Worm (Caenorhabditis elegans): ENCODE results near the gene nasp-1.
A peak's percentile ranks its signal among the peaks of the same experiment; 100 is the strongest.

nasp-1 gene

ce11 chrII:11094431-11094830 lies 12.0 kb upstream of the nasp-1 start:
- TF ChIP-seq snu-23 (GFP tag; optimal IDR thresholded peaks at IDR 0.05) (no peak), nhr-12 (tag; optimal IDR thresholded peaks at IDR 0.05) (no peak), irx-1 (tag; optimal IDR thresholded peaks at IDR 0.05) (no peak), mep-1 (tag; optimal IDR thresholded peaks at IDR 0.05) (no peak), nhr-76 (tag; optimal IDR thresholded peaks at IDR 0.05) (no peak), nhr-20 (tag; optimal IDR thresholded peaks at IDR 0.05) (no peak), nhr-47 (tag; optimal IDR thresholded peaks at IDR 0.05) (no peak), ets-5 (GFP tag; IDR thresholded peaks at IDR 0.05) (no peak), nhr-11 (tag; optimal IDR thresholded peaks at IDR 0.05) (no peak), dsc-1 (tag; optimal IDR thresholded peaks at IDR 0.05) (no peak), egl-13 (tag; optimal IDR thresholded peaks at IDR 0.05) (no peak), nhr-71 (tag; optimal IDR thresholded peaks at IDR 0.05) (no peak), grh-1 (GFP tag; IDR thresholded peaks at IDR 0.05) (no peak), ama-1 (optimal IDR thresholded peaks at IDR 0.05) (no peak), ceh-88 (GFP tag; IDR thresholded peaks at IDR 0.05) (no peak)

- TF ChIP-seq nhr-77 (tag; optimal IDR thresholded peaks at IDR 0.05) (peak; percentile 7), lsy-2 (tag; optimal IDR thresholded peaks at IDR 0.05) (peak in 1 of 2 experiments; percentile 41), blmp-1 (tag; optimal IDR thresholded peaks at IDR 0.05) (no peak), rnt-1 (tag; optimal IDR thresholded peaks at IDR 0.05) (no peak), nhr-71 (tag; optimal IDR thresholded peaks at IDR 0.05) (no peak), efl-3 (GFP tag; optimal IDR thresholded peaks at IDR 0.05) (no peak), unc-62 (GFP tag; optimal IDR thresholded peaks at IDR 0.05) (no peak), F16B12.6 (tag; optimal IDR thresholded peaks at IDR 0.05) (no peak), nhr-47 (tag; optimal IDR thresholded peaks at IDR 0.05) (peak; percentile 13), efl-1 (optimal IDR thresholded peaks at IDR 0.05) (peak in 1 of 2 experiments; percentile 6), efl-1 (GFP tag; optimal IDR thresholded peaks at IDR 0.05 in 1 of 2) (peak in 1 of 2 experiments; percentile 34), dpl-1 (GFP tag; optimal IDR thresholded peaks at IDR 0.05) (no peak), fkh-8 (tag; optimal IDR thresholded peaks at IDR 0.05) (no peak), zag-1 (tag; optimal IDR thresholded peaks at IDR 0.05) (no peak), nhr-84 (tag; optimal IDR thresholded peaks at IDR 0.05) (no peak), tbx-2 (tag; optimal IDR thresholded peaks at IDR 0.05) (no peak), tlp-1 (tag; optimal IDR thresholded peaks at IDR 0.05) (no peak), ceh-63 (GFP tag; optimal IDR thresholded peaks at IDR 0.05) (no peak), xbp-1 (tag; optimal IDR thresholded peaks at IDR 0.05) (no peak), elt-2 (tag; optimal IDR thresholded peaks at IDR 0.05) (no peak), pqm-1 (tag; optimal IDR thresholded peaks at IDR 0.05) (no peak), lir-3 (tag; optimal IDR thresholded peaks at IDR 0.05; ENCODE audit: poor library complexity) (no peak), nhr-90 (tag; optimal IDR thresholded peaks at IDR 0.05; ENCODE audit: poor library complexity) (peak; percentile 12), nhr-85 (tag) (peak; percentile 63)
Measured at ce11 chrII:11096233-11096632, 10.2 kb upstream of the nasp-1 start, which contains the start of gene nbs-1. TSS of gene nbs-1 (minus strand) at chrII:11096478.

- no peak for TF ChIP-seq pax-3 (tag; optimal IDR thresholded peaks at IDR 0.05)
- TF ChIP-seq unc-130 (tag; optimal IDR thresholded peaks at IDR 0.05): peak; percentile 94
- TF ChIP-seq jun-1 (tag; optimal IDR thresholded peaks at IDR 0.05): peak; percentile 69
- TF ChIP-seq fos-1 (tag; optimal IDR thresholded peaks at IDR 0.05): peak; percentile 73
- peak; percentile 69 for TF ChIP-seq unc-86 (tag; optimal IDR thresholded peaks at IDR 0.05)
- TF ChIP-seq nhr-237 (tag; optimal IDR thresholded peaks at IDR 0.05): peak; percentile 56
- TF ChIP-seq aly-2 (tag; optimal IDR thresholded peaks at IDR 0.05): no peak
- TF ChIP-seq dsc-1 (tag; optimal IDR thresholded peaks at IDR 0.05): peak; percentile 55
- TF ChIP-seq fkh-4 (tag; optimal IDR thresholded peaks at IDR 0.05; ENCODE audit: borderline replicate concordance): no peak
- peak; percentile 91 for TF ChIP-seq snu-23 (GFP tag; optimal IDR thresholded peaks at IDR 0.05)
- TF ChIP-seq lsy-2 (tag; optimal IDR thresholded peaks at IDR 0.05): peak; percentile 98 to 99
- TF ChIP-seq C04F5.9 (tag; optimal IDR thresholded peaks at IDR 0.05): peak; percentile 38
- TF ChIP-seq mdl-1 (tag; optimal IDR thresholded peaks at IDR 0.05): peak in 1 of 2 experiments; percentile 79
- TF ChIP-seq tlp-1 (tag; optimal IDR thresholded peaks at IDR 0.05): no peak
- TF ChIP-seq ceh-88 (GFP tag; IDR thresholded peaks at IDR 0.05): no peak
- TF ChIP-seq mep-1 (tag; optimal IDR thresholded peaks at IDR 0.05): peak; percentile 89
- TF ChIP-seq nhr-11 (tag; optimal IDR thresholded peaks at IDR 0.05): peak; percentile 4
- no peak for TF ChIP-seq efl-3 (GFP tag; optimal IDR thresholded peaks at IDR 0.05)
- peak; percentile 51 for TF ChIP-seq lir-3 (tag; optimal IDR thresholded peaks at IDR 0.05; ENCODE audit: poor library complexity)
- peak; percentile 88 for TF ChIP-seq nhr-71 (tag; optimal IDR thresholded peaks at IDR 0.05)
- no peak for TF ChIP-seq zip-4 (GFP tag; optimal IDR thresholded peaks at IDR 0.05)
- TF ChIP-seq isw-1 (GFP tag; IDR thresholded peaks at IDR 0.05): peak; percentile 85
- TF ChIP-seq lin-13 (GFP tag; optimal IDR thresholded peaks at IDR 0.05): peak; percentile 79
Measured at ce11 chrII:11097154-11097887, 9.1 kb upstream of the nasp-1 start, which contains the start of the genes rpl-36.A and nuo-1. TSS of gene rpl-36.A (minus strand) at chrII:11097204. TSS of gene nuo-1 (plus strand) at chrII:11097837.
